Fruit fly (Drosophila melanogaster): ENCODE results near the gene CG18787.
A peak's percentile ranks its signal among the peaks of the same experiment; 100 is the strongest.

CG18787 gene

DNA sequence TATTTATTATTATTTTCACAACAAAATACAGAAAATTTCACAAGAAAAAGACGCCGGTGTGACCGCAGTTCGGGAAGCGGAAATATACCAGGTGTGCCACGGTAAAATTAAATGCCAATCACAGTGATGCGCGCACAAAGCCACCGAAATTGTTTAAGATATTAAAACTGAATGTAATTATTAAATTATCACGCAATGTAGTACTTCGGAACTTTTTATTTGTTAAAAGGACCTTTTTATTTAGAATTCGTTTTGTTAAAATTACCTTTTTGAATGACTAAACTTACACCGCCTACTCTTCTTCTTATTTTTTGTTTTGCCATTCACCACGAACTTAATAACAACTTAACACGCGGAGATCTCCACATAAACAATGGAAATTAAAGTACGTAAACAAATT lies 11.2 kb downstream of the CG18787 start, which contains the start of the genes CG6686 and CG34163 (continued):
- peak; percentile 6 for TF ChIP-seq PHDP (tag; optimal IDR thresholded peaks at IDR 0.05)
- TF ChIP-seq CG1647 (GFP tag; optimal IDR thresholded peaks at IDR 0.05): peak; percentile 8
- no peak for TF ChIP-seq ATbp (GFP tag; optimal IDR thresholded peaks at IDR 0.05)
- no peak for TF ChIP-seq odd (GFP tag; optimal IDR thresholded peaks at IDR 0.05)
- no peak for TF ChIP-seq CG4282 (GFP tag; optimal IDR thresholded peaks at IDR 0.05)
- TF ChIP-seq Hr51 (GFP tag; optimal IDR thresholded peaks at IDR 0.05): peak in 1 of 2 experiments; percentile 54
- no peak for TF ChIP-seq D19B (GFP tag; optimal IDR thresholded peaks at IDR 0.05)
- peak; percentile 5 for TF ChIP-seq CG8944 (GFP tag; optimal IDR thresholded peaks at IDR 0.05)
- TF ChIP-seq CG9609 (GFP tag; optimal IDR thresholded peaks at IDR 0.05): peak; percentile 50
- TF ChIP-seq Sox100B (GFP tag; optimal IDR thresholded peaks at IDR 0.05): no peak
- TF ChIP-seq Dek (tag; optimal IDR thresholded peaks at IDR 0.05): no peak
- TF ChIP-seq CG4820 (GFP tag; optimal IDR thresholded peaks at IDR 0.05): peak; percentile 42
- peak; percentile 29 for TF ChIP-seq CG30020 (tag; optimal IDR thresholded peaks at IDR 0.05)
- TF ChIP-seq mirr (GFP tag; optimal IDR thresholded peaks at IDR 0.05): no peak
- peak; percentile 68 for TF ChIP-seq CG12659 (GFP tag; optimal IDR thresholded peaks at IDR 0.05)
- no peak for TF ChIP-seq Trl (optimal IDR thresholded peaks at IDR 0.05)
- no peak for TF ChIP-seq Trl (GFP tag; optimal IDR thresholded peaks at IDR 0.05)
- TF ChIP-seq CG7987 (GFP tag; optimal IDR thresholded peaks at IDR 0.05): no peak
- no peak for TF ChIP-seq Dref (GFP tag; IDR thresholded peaks at IDR 0.05)
- TF ChIP-seq CG30431 (GFP tag; optimal IDR thresholded peaks at IDR 0.05): no peak
- TF ChIP-seq cas (GFP tag; IDR thresholded peaks at IDR 0.05): no peak
- TF ChIP-seq CG8478 (optimal IDR thresholded peaks at IDR 0.05): no peak
- TF ChIP-seq ac (GFP tag; optimal IDR thresholded peaks at IDR 0.05): no peak
- peak; percentile 52 for TF ChIP-seq unpg (GFP tag; optimal IDR thresholded peaks at IDR 0.05)
- TF ChIP-seq luna (GFP tag; optimal IDR thresholded peaks at IDR 0.05): no peak
- TF ChIP-seq CG6791 (GFP tag; IDR thresholded peaks at IDR 0.05; ENCODE audit: partially characterized antibody): no peak
- TF ChIP-seq CG12155 (GFP tag; optimal IDR thresholded peaks at IDR 0.05): peak; percentile 15
- no peak for TF ChIP-seq CG7372 (GFP tag; IDR thresholded peaks at IDR 0.05)
- TF ChIP-seq CG14441 (GFP tag; IDR thresholded peaks at IDR 0.05): peak; percentile 41; the same call in 1 of the 2 replicates
- TF ChIP-seq dpn (GFP tag; optimal IDR thresholded peaks at IDR 0.05): peak; percentile 20 to 44
- 0 out of 2 replicates have a peak, but pooled peaks have one; percentile 27 for TF ChIP-seq CG6689 (GFP tag; IDR thresholded peaks at IDR 0.05)
- peak; percentile 28 for TF ChIP-seq CG10147 (GFP tag; optimal IDR thresholded peaks at IDR 0.05)
- TF ChIP-seq Bdp1 (GFP tag; optimal IDR thresholded peaks at IDR 0.05): no peak
- peak in 1 of 2 experiments; percentile 66 for TF ChIP-seq Pdp1 (GFP tag; optimal IDR thresholded peaks at IDR 0.05)
- no peak for TF ChIP-seq crc (GFP tag; optimal IDR thresholded peaks at IDR 0.05)
- peak; percentile 31 to 37 for TF ChIP-seq chif (GFP tag; optimal IDR thresholded peaks at IDR 0.05)
- TF ChIP-seq CG17186 (GFP tag; optimal IDR thresholded peaks at IDR 0.05): peak; percentile 88
- peak; percentile 31 for TF ChIP-seq gro (GFP tag; optimal IDR thresholded peaks at IDR 0.05)
- TF ChIP-seq CG10274 (GFP tag; optimal IDR thresholded peaks at IDR 0.05): no peak
- no peak for TF ChIP-seq dati (GFP tag; IDR thresholded peaks at IDR 0.05)
- TF ChIP-seq MTF-1 (GFP tag; optimal IDR thresholded peaks at IDR 0.05; ENCODE audit: borderline replicate concordance): no peak
- TF ChIP-seq CG4404 (GFP tag; IDR thresholded peaks at IDR 0.05): no peak
- no peak for TF ChIP-seq CG8089 (GFP tag; optimal IDR thresholded peaks at IDR 0.05)
- TF ChIP-seq CG12942 (GFP tag; optimal IDR thresholded peaks at IDR 0.05): no peak
- TF ChIP-seq Hmx (GFP tag; optimal IDR thresholded peaks at IDR 0.05): peak; percentile 29
- TF ChIP-seq lab (GFP tag; optimal IDR thresholded peaks at IDR 0.05): no peak
- TF ChIP-seq phol (tag; optimal IDR thresholded peaks at IDR 0.05): peak; percentile 68
- TF ChIP-seq CG6765 (GFP tag; optimal IDR thresholded peaks at IDR 0.05): no peak
- TF ChIP-seq ab (GFP tag; optimal IDR thresholded peaks at IDR 0.05): no peak
- no peak for TF ChIP-seq ash1 (GFP tag; optimal IDR thresholded peaks at IDR 0.05)
- TF ChIP-seq row (GFP tag; IDR thresholded peaks at IDR 0.05): peak; percentile 69
- peak; percentile 66; the same call in 1 of the 2 replicates for TF ChIP-seq slbo (GFP tag; IDR thresholded peaks at IDR 0.05)

Measured in whole organism, embryonic.